Worm (Caenorhabditis elegans): ENCODE results near the gene glr-8.

DNA sequence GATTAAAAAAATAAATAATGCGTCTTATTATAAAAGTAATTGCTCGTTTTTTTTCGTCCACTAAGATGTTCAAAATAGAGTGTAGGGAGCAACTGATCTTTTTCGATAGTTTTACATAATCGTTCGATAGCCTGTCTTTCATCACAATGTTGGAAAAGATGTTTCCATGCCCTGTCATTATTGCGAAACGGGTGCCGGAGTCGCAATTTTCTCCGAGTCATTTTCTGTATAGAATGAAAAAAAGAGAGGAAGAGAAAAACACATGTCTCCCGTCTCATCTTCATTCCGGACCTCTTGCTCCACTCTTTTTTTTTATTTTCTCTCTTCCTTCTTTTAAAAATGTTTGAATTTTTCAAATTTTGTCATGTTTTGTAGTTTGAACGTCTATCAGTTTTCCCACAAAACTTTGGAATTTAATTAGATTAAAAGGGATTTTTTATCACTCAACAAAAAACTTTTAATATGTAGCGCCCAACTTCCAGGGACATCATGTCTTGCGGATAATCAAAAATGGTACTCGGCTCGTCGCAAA, 47.1 kb downstream of the glr-8 start, which contains the start of gene svh-2:
- TF ChIP-seq lin-15B (tag; optimal IDR thresholded peaks at IDR 0.05) = no peak
- TF ChIP-seq fos-1 (tag; optimal IDR thresholded peaks at IDR 0.05) = no peak
- no peak for TF ChIP-seq nhr-77 (tag; optimal IDR thresholded peaks at IDR 0.05)
- peak; percentile 32 for TF ChIP-seq lin-39 (tag; optimal IDR thresholded peaks at IDR 0.05)
- TF ChIP-seq ceh-82 (tag; optimal IDR thresholded peaks at IDR 0.05) = no peak
- TF ChIP-seq pqm-1 (tag; optimal IDR thresholded peaks at IDR 0.05) = no peak
- TF ChIP-seq aly-2 (tag; optimal IDR thresholded peaks at IDR 0.05) = no peak
- TF ChIP-seq unc-39 (tag; optimal IDR thresholded peaks at IDR 0.05) = no peak
- no peak for TF ChIP-seq jun-1 (tag; optimal IDR thresholded peaks at IDR 0.05)
- TF ChIP-seq unc-62 (GFP tag; optimal IDR thresholded peaks at IDR 0.05) = no peak
- no peak for TF ChIP-seq skn-1 (tag; optimal IDR thresholded peaks at IDR 0.05)
- TF ChIP-seq pha-4 (tag; optimal IDR thresholded peaks at IDR 0.05) = no peak
- TF ChIP-seq mdl-1 (tag; optimal IDR thresholded peaks at IDR 0.05) = no peak

Measured in whole organism, L3 larva.